Worm (Caenorhabditis elegans) whole organism, L4 larva: ENCODE measurements around the gene AH9.4.

Source experiments
- F26F4.8 ChIP-seq: fragments of 200-800 bp; sonication (Bioruptor generic); conservative IDR thresholded peaks from 2 replicates; pipeline ENCODE4 v1.3.6; 2022; ENCODE audit warnings: missing genetic modification characterization, missing compliant biosample characterization
- F37D6.2 ChIP-seq: sonication (generic microtip); optimal IDR thresholded peaks from 2 replicates; lab custom pipeline; 2016; ENCODE audit warnings: mild to moderate bottlenecking, missing genetic modification characterization, missing compliant biosample characterization
- aha-1 ChIP-seq: fragments of 150-350 bp; peaks from one replicate; lab custom pipeline; 2014; ENCODE audit warnings: missing biosample characterization, missing genetic modification characterization
- ceh-20 ChIP-seq: fragments of 200-800 bp; sonication (Bioruptor generic); IDR thresholded peaks from 2 replicates; pipeline ENCODE4 v1.3.6; 2022; ENCODE audit warnings: missing genetic modification reagents, missing genetic modification characterization, missing compliant biosample characterization
- ceh-28 ChIP-seq: fragments of 150-350 bp; optimal IDR thresholded peaks from 2 replicates; lab custom pipeline; 2014; ENCODE audit warnings: missing biosample characterization, missing genetic modification reagents, missing genetic modification characterization
- ces-1 ChIP-seq: fragments of 150-350 bp; sonication (generic microtip); optimal IDR thresholded peaks from 4 replicates; lab custom pipeline; 2014; ENCODE audit warnings: missing biosample characterization, missing genetic modification reagents, missing genetic modification characterization
- cey-2 ChIP-seq: sonication (generic microtip); optimal IDR thresholded peaks from 3 replicates; lab custom pipeline; 2017; ENCODE audit warnings: missing genetic modification characterization, mild to moderate bottlenecking, missing compliant biosample characterization, antibody characterized with exemption, borderline replicate concordance; ENCODE audit not compliant: insufficient read depth
- ctbp-1 ChIP-seq: fragments of 200-800 bp; sonication (Bioruptor generic); IDR thresholded peaks from 2 replicates; pipeline ENCODE4 v1.3.6; 2022; ENCODE audit warnings: missing genetic modification reagents, missing genetic modification characterization, missing compliant biosample characterization
- daf-16 ChIP-seq, 3 experiments: sonication (generic microtip); optimal IDR thresholded peaks; 2 replicates each; lab custom pipeline; 2016 to 2017; ENCODE audit warnings: missing genetic modification characterization in 3 of 3, missing genetic modification reagents in 3 of 3, mild to moderate bottlenecking in 2 of 3, missing compliant biosample characterization in 2 of 3, missing biosample characterization in 1 of 3, moderate library complexity in 1 of 3
- daf-8 ChIP-seq: fragments of 200-800 bp; sonication (Bioruptor generic); IDR thresholded peaks from 2 replicates; pipeline ENCODE4 v1.3.6; 2022; ENCODE audit warnings: missing genetic modification characterization, missing compliant biosample characterization
- egl-43 ChIP-seq: fragments of 200-800 bp; sonication (Bioruptor generic); IDR thresholded peaks from 2 replicates; pipeline ENCODE4 v1.3.6; 2022; ENCODE audit warnings: missing genetic modification reagents, missing genetic modification characterization, missing compliant biosample characterization
- fkh-10 ChIP-seq: fragments of 150-350 bp; optimal IDR thresholded peaks from 2 replicates; lab custom pipeline; 2014; ENCODE audit warnings: missing biosample characterization, missing genetic modification reagents, missing genetic modification characterization
- gei-8 ChIP-seq: fragments of 200-800 bp; sonication (Bioruptor generic); optimal IDR thresholded peaks from 2 replicates; lab custom pipeline; 2018; ENCODE audit warnings: mild to moderate bottlenecking, missing genetic modification characterization, missing compliant biosample characterization
- hlh-11 ChIP-seq: fragments of 200-800 bp; sonication (Bioruptor generic); optimal IDR thresholded peaks from 2 replicates; lab custom pipeline; 2018; ENCODE audit warnings: mild to moderate bottlenecking, missing genetic modification characterization, missing compliant biosample characterization
- jun-1 ChIP-seq: fragments of 150-350 bp; optimal IDR thresholded peaks from 2 replicates; lab custom pipeline; 2014; ENCODE audit warnings: missing biosample characterization, missing genetic modification reagents, missing genetic modification characterization
- lin-13 ChIP-seq: fragments of 150-350 bp; optimal IDR thresholded peaks from 2 replicates; lab custom pipeline; 2014; ENCODE audit warnings: missing biosample characterization, missing genetic modification reagents, missing genetic modification characterization
- lin-15B ChIP-seq: fragments of 150-350 bp; sonication (generic microtip); optimal IDR thresholded peaks from 3 replicates; lab custom pipeline; 2014; ENCODE audit warnings: missing biosample characterization, missing genetic modification characterization
- lin-29 ChIP-seq: fragments of 200-800 bp; sonication (Bioruptor generic); IDR thresholded peaks from 2 replicates; pipeline ENCODE4 v1.3.6; 2022; ENCODE audit warnings: missing genetic modification reagents, missing genetic modification characterization, missing compliant biosample characterization
- lin-38 ChIP-seq: fragments of 200-800 bp; sonication (Bioruptor generic); IDR thresholded peaks from 2 replicates; pipeline ENCODE4 v1.3.6; 2022; ENCODE audit warnings: missing genetic modification reagents, missing genetic modification characterization, missing compliant biosample characterization
- lin-39 ChIP-seq: fragments of 150-350 bp; optimal IDR thresholded peaks from 2 replicates; lab custom pipeline; 2014; ENCODE audit warnings: missing biosample characterization, missing genetic modification reagents, missing genetic modification characterization
- lir-3 ChIP-seq: sonication (generic microtip); optimal IDR thresholded peaks from 2 replicates; lab custom pipeline; 2016; ENCODE audit warnings: mild to moderate bottlenecking, missing genetic modification characterization, missing compliant biosample characterization
- mdl-1 ChIP-seq, 2 experiments: fragments of 150-350 bp in 1 of 2; sonication (generic microtip) in 1 of 2; optimal IDR thresholded peaks; 2 replicates each; lab custom pipeline; 2014 to 2017; ENCODE audit warnings: missing biosample characterization in 2 of 2, missing genetic modification characterization in 2 of 2
- mes-2 ChIP-seq: sonication (generic microtip); optimal IDR thresholded peaks from 2 replicates; lab custom pipeline; 2016; ENCODE audit warnings: missing genotype, mild to moderate bottlenecking, missing genetic modification characterization, missing compliant biosample characterization; ENCODE audit not compliant: poor library complexity, severe bottlenecking
- mxl-3 ChIP-seq: fragments of 200-800 bp; sonication (Bioruptor generic); optimal IDR thresholded peaks from 2 replicates; lab custom pipeline; 2018; ENCODE audit warnings: mild to moderate bottlenecking, missing genetic modification characterization, missing compliant biosample characterization
- nhr-10 ChIP-seq: fragments of 150-350 bp; optimal IDR thresholded peaks from 2 replicates; lab custom pipeline; 2014; ENCODE audit warnings: missing biosample characterization, missing genetic modification characterization
- nhr-102 ChIP-seq: sonication (generic microtip); optimal IDR thresholded peaks from 2 replicates; lab custom pipeline; 2016; ENCODE audit warnings: mild to moderate bottlenecking, missing genetic modification characterization, moderate library complexity, missing compliant biosample characterization
- nhr-11 ChIP-seq: fragments of 150-350 bp; optimal IDR thresholded peaks from 2 replicates; lab custom pipeline; 2014; ENCODE audit warnings: missing biosample characterization, missing genetic modification characterization
- nhr-237 ChIP-seq: sonication (generic microtip); optimal IDR thresholded peaks from 2 replicates; lab custom pipeline; 2017; ENCODE audit warnings: missing biosample characterization, missing genetic modification characterization
- nhr-25 ChIP-seq: sonication (generic microtip); optimal IDR thresholded peaks from 2 replicates; lab custom pipeline; 2017; ENCODE audit warnings: missing genetic modification characterization, mild to moderate bottlenecking, missing compliant biosample characterization, antibody characterized with exemption, moderate library complexity, borderline replicate concordance; ENCODE audit not compliant: insufficient read depth
- nhr-28 ChIP-seq: fragments of 150-350 bp; optimal IDR thresholded peaks from 2 replicates; lab custom pipeline; 2014; ENCODE audit warnings: missing biosample characterization, missing genetic modification characterization
- nhr-42 ChIP-seq: fragments of 200-800 bp; sonication (Bioruptor generic); IDR thresholded peaks from 2 replicates; pipeline ENCODE4 v1.3.6; 2022; ENCODE audit warnings: missing genetic modification characterization, missing compliant biosample characterization
- nhr-76 ChIP-seq: fragments of 150-350 bp; optimal IDR thresholded peaks from 2 replicates; lab custom pipeline; 2014; ENCODE audit warnings: missing biosample characterization, missing genetic modification characterization
- rbr-2 ChIP-seq: sonication (generic microtip); optimal IDR thresholded peaks from 2 replicates; lab custom pipeline; 2016; ENCODE audit warnings: missing genotype, missing genetic modification characterization, missing compliant biosample characterization
- saeg-2 ChIP-seq: fragments of 200-800 bp; sonication (Bioruptor generic); IDR thresholded peaks from 2 replicates; pipeline ENCODE4 v1.3.6; 2022; ENCODE audit warnings: missing genetic modification reagents, missing genetic modification characterization, missing compliant biosample characterization
- set-16 ChIP-seq: fragments of 200-800 bp; sonication (Bioruptor generic); IDR thresholded peaks from 2 replicates; pipeline ENCODE4 v1.3.6; 2022; ENCODE audit warnings: missing genetic modification reagents, missing genetic modification characterization, missing compliant biosample characterization
- spr-1 ChIP-seq: sonication (generic microtip); optimal IDR thresholded peaks from 2 replicates; lab custom pipeline; 2016; ENCODE audit warnings: mild to moderate bottlenecking, missing genetic modification characterization, missing compliant biosample characterization
- unc-62 ChIP-seq, 3 experiments: fragments of 150-350 bp in 1 of 3; sonication (generic microtip); optimal IDR thresholded peaks in 2 of 3; peaks in 1 of 3; 1 replicate in 1 of 3; 2 replicates in 2 of 3; lab custom pipeline; 2014 to 2017; ENCODE audit warnings: missing biosample characterization in 3 of 3, missing genetic modification characterization in 3 of 3, missing genetic modification reagents in 3 of 3, missing genotype in 1 of 3

Gene AH9.4

ce11 chrX:2276000-2276399 lies 1.9 kb upstream of the AH9.4 start:
- TF ChIP-seq mxl-3 (GFP tag; lab: Kevin White, UChicago): no peak
- TF ChIP-seq aha-1 (tag; lab: Kevin White, UChicago): peak; percentile 89
- peak in 1 of 2 experiments; percentile 58 for TF ChIP-seq unc-62 (GFP tag; optimal IDR thresholded peaks at IDR 0.05 in 1 of 2; lab: Kevin White, UChicago)
- TF ChIP-seq unc-62 (tag; optimal IDR thresholded peaks at IDR 0.05; lab: Kevin White, UChicago): no peak
- TF ChIP-seq F37D6.2: no peak

- TF ChIP-seq fkh-10 (GFP tag; lab: Kevin White, UChicago): peak; percentile 29
- TF ChIP-seq nhr-76 (tag; lab: Kevin White, UChicago): no peak
- no peak for TF ChIP-seq daf-16 (GFP tag; optimal IDR thresholded peaks at IDR 0.05; lab: Kevin White, UChicago)
- no peak for TF ChIP-seq daf-16 (tag; optimal IDR thresholded peaks at IDR 0.05; lab: Kevin White, UChicago)
- TF ChIP-seq mes-2 (tag; lab: Kevin White, UChicago): no peak
- peak; percentile 84 for TF ChIP-seq ces-1 (GFP tag; lab: Kevin White, UChicago)
- no peak for TF ChIP-seq lir-3 (tag; lab: Kevin White, UChicago)
- no peak for TF ChIP-seq nhr-28
Observed at ce11 chrX:2271429-2271828, 2.7 kb downstream of the AH9.4 start.

- TF ChIP-seq set-16 (GFP tag; lab: Robert Waterston, UW): peak; percentile 92
- no peak for TF ChIP-seq nhr-10 (tag; lab: Kevin White, UChicago)
- TF ChIP-seq ceh-28: no peak
- TF ChIP-seq egl-43 (GFP tag; lab: Robert Waterston, UW): no peak
- TF ChIP-seq, all 104 proteins: peak for 1
Observed at ce11 chrX:2267956-2268355, 6.2 kb downstream of the AH9.4 start, which contains the start of gene AH9.6. Gene AH9.6 (minus strand): TSS chrX:2268138.

ce11 chrX:2266777-2267176 lies 7.4 kb downstream of the AH9.4 start:
- TF ChIP-seq unc-62 (GFP tag; optimal IDR thresholded peaks at IDR 0.05 in 1 of 2; lab: Kevin White, UChicago): peak in 1 of 2 experiments; percentile 31
- TF ChIP-seq unc-62 (tag; optimal IDR thresholded peaks at IDR 0.05; lab: Kevin White, UChicago): no peak
- TF ChIP-seq fkh-10 (GFP tag; lab: Kevin White, UChicago): peak; percentile 81
- no peak for TF ChIP-seq jun-1 (tag; lab: Kevin White, UChicago)

ce11 chrX:2266366-2266765 lies 7.8 kb downstream of the AH9.4 start:
- TF ChIP-seq unc-62 (GFP tag; optimal IDR thresholded peaks at IDR 0.05 in 1 of 2; lab: Kevin White, UChicago) (peak in 1 of 2 experiments; percentile 79), unc-62 (tag; optimal IDR thresholded peaks at IDR 0.05; lab: Kevin White, UChicago) (no peak), nhr-237 (tag; lab: Kevin White, UChicago) (no peak), egl-43 (GFP tag; lab: Robert Waterston, UW) (no peak)

- TF ChIP-seq ctbp-1 (GFP tag; lab: Robert Waterston, UW) (peak; percentile 50; the same call in 1 of the 2 replicates), mdl-1 (tag; optimal IDR thresholded peaks at IDR 0.05; lab: Kevin White, UChicago) (peak in 1 of 2 experiments; percentile 3), F37D6.2 (no peak), gei-8 (GFP tag; lab: Kevin White, UChicago) (no peak)
Observed at ce11 chrX:2265069-2265468, 9.1 kb downstream of the AH9.4 start.

ce11 chrX:2262420-2262819 lies 11.7 kb downstream of the AH9.4 start:
- no peak for TF ChIP-seq ceh-20 (GFP tag; lab: Robert Waterston, UW)
- no peak for TF ChIP-seq saeg-2 (GFP tag; lab: Robert Waterston, UW)
- TF ChIP-seq unc-62 (GFP tag; optimal IDR thresholded peaks at IDR 0.05 in 1 of 2; lab: Kevin White, UChicago): no peak
- TF ChIP-seq unc-62 (tag; optimal IDR thresholded peaks at IDR 0.05; lab: Kevin White, UChicago): no peak
- TF ChIP-seq nhr-11 (tag; lab: Kevin White, UChicago): no peak
- TF ChIP-seq cey-2 (tag; lab: Kevin White, UChicago): no peak
- TF ChIP-seq nhr-102 (tag; lab: Kevin White, UChicago): no peak
- TF ChIP-seq lin-13 (GFP tag; lab: Kevin White, UChicago): no peak
- TF ChIP-seq nhr-42 (GFP tag; lab: Robert Waterston, UW): no peak
- TF ChIP-seq lin-29 (GFP tag; lab: Robert Waterston, UW): no peak
- TF ChIP-seq F26F4.8 (GFP tag; lab: Robert Waterston, UW): no peak
- TF ChIP-seq lin-38 (GFP tag; lab: Robert Waterston, UW): no peak
- no peak for TF ChIP-seq gei-8 (GFP tag; lab: Kevin White, UChicago)
- TF ChIP-seq nhr-25: no peak
- no peak for TF ChIP-seq rbr-2 (tag; lab: Kevin White, UChicago)
- TF ChIP-seq lin-15B (tag; lab: Kevin White, UChicago): no peak
- TF ChIP-seq hlh-11 (tag; lab: Kevin White, UChicago): no peak
- no peak for TF ChIP-seq lin-39
- no peak for TF ChIP-seq spr-1 (tag; lab: Kevin White, UChicago)
- TF ChIP-seq daf-8 (GFP tag; lab: Robert Waterston, UW): no peak
- TF ChIP-seq nhr-10 (tag; lab: Kevin White, UChicago): no peak
